Worm (Caenorhabditis elegans) whole organism, L4 larva: ENCODE measurements around the gene F11D11.6.

Source experiments
- ama-1 ChIP-seq: fragments of 150-350 bp; optimal IDR thresholded peaks from 2 replicates; lab custom pipeline; 2014; ENCODE audit warnings: inconsistent platforms, mixed read lengths
- ces-1 ChIP-seq: fragments of 150-350 bp; sonication (generic microtip); optimal IDR thresholded peaks from 4 replicates; lab custom pipeline; 2014; ENCODE audit warnings: missing biosample characterization, missing genetic modification reagents, missing genetic modification characterization
- lim-7 ChIP-seq: fragments of 200-800 bp; sonication (Bioruptor generic); IDR thresholded peaks from 2 replicates; pipeline ENCODE4 v1.3.6; 2022; ENCODE audit warnings: missing genetic modification characterization, missing compliant biosample characterization
- mes-2 ChIP-seq: sonication (generic microtip); optimal IDR thresholded peaks from 2 replicates; lab custom pipeline; 2016; ENCODE audit warnings: missing genotype, mild to moderate bottlenecking, missing genetic modification characterization, missing compliant biosample characterization; ENCODE audit not compliant: poor library complexity, severe bottlenecking
- mxl-3 ChIP-seq: fragments of 200-800 bp; sonication (Bioruptor generic); optimal IDR thresholded peaks from 2 replicates; lab custom pipeline; 2018; ENCODE audit warnings: mild to moderate bottlenecking, missing genetic modification characterization, missing compliant biosample characterization
- nhr-25 ChIP-seq: sonication (generic microtip); optimal IDR thresholded peaks from 2 replicates; lab custom pipeline; 2017; ENCODE audit warnings: missing genetic modification characterization, mild to moderate bottlenecking, missing compliant biosample characterization, antibody characterized with exemption, moderate library complexity, borderline replicate concordance; ENCODE audit not compliant: insufficient read depth
- nhr-76 ChIP-seq: fragments of 150-350 bp; optimal IDR thresholded peaks from 2 replicates; lab custom pipeline; 2014; ENCODE audit warnings: missing biosample characterization, missing genetic modification characterization
- unc-130 ChIP-seq: sonication (generic microtip); optimal IDR thresholded peaks from 2 replicates; lab custom pipeline; 2016; ENCODE audit warnings: missing genetic modification reagents, missing genetic modification characterization, missing compliant biosample characterization
- vab-7 ChIP-seq: fragments of 200-800 bp; sonication (Bioruptor generic); IDR thresholded peaks from 2 replicates; pipeline ENCODE4 v1.3.6; 2022; ENCODE audit warnings: missing genetic modification reagents, missing genetic modification characterization, missing compliant biosample characterization

DNA sequence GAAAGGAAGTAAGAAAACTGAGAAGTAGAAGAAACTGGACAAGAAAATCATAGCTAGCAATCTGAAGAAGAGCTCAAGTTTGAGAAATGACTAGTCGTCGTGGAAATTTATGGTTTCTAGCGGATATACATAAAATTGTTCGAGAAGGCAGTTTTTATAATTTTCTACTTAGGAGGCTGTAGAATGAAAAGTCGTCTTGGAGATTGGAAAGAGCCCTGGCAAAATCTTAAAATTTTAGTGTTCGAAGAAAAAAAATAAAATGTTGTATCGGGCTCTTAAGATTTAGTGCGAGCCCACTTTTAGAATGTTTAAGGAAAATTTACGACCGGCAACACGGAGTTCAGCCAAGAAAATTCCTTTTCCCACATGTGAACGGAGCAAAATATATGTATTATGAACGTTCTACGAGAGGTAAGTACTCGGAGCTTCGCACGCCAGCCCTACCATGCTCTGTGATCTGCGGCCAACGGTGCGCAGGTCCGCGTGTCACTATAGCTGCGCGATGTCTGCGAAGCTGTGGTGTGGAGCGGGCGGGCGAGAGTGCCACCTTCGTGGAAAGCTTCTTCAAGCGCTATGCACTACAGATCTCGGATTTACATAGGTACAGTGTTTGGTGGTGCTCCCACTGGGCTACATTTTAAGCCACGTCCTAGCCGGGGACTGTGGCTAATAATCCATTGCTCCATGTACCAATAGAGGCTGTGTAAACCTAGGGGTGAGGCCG is 5.8 kb downstream of the F11D11.6 start, which contains the start of gene clec-251:
- TF ChIP-seq mxl-3 (no peak), nhr-76 (no peak), ama-1 (lab: Kevin White, UChicago) (no peak), unc-130 (GFP tag; lab: Kevin White, UChicago) (no peak), ces-1 (GFP tag; lab: Kevin White, UChicago) (no peak), vab-7 (GFP tag; lab: Robert Waterston, UW) (no peak), mes-2 (tag; lab: Kevin White, UChicago) (no peak), nhr-25 (tag; lab: Kevin White, UChicago) (no peak), lim-7 (GFP tag; lab: Robert Waterston, UW) (no peak)
